Fruit fly (Drosophila melanogaster) whole organism, embryonic: ENCODE measurements around the gene Hf.

ENCODE experiments used
- CG2678 ChIP-seq: fragments of 200-800 bp; sonication (Bioruptor generic); optimal IDR thresholded peaks from 3 replicates; lab custom pipeline; 2019; ENCODE audit warnings: missing biosample characterization, mild to moderate bottlenecking, missing genetic modification characterization, moderate library complexity
- CG9876 ChIP-seq: fragments of 200-800 bp; sonication (Bioruptor generic); optimal IDR thresholded peaks from 2 replicates; lab custom pipeline; 2016; ENCODE audit warnings: missing biosample characterization, missing genetic modification characterization
- CTCF ChIP-seq: fragments of 200-800 bp; sonication (Bioruptor generic); optimal IDR thresholded peaks from 2 replicates; lab custom pipeline; 2017; ENCODE audit warnings: missing biosample characterization, mild to moderate bottlenecking, missing genetic modification characterization, moderate library complexity
- D19A ChIP-seq: fragments of 200-800 bp; optimal IDR thresholded peaks from 3 replicates; lab custom pipeline; 2019; ENCODE audit warnings: missing biosample characterization, mild to moderate bottlenecking, missing genetic modification characterization, moderate library complexity
- Gug ChIP-seq: fragments of 200-800 bp; sonication (Bioruptor generic); IDR thresholded peaks from 4 replicates; pipeline ENCODE4 v1.3.6; 2022; ENCODE audit warnings: missing biosample characterization, missing genetic modification characterization
- H2.0 ChIP-seq: fragments of 200-800 bp; sonication (Bioruptor generic); IDR thresholded peaks from 2 replicates; pipeline ENCODE4 v1.3.6; 2022; ENCODE audit warnings: missing biosample characterization, missing genetic modification characterization
- Kr ChIP-seq: fragments of 200-800 bp; sonication (Bioruptor generic); optimal IDR thresholded peaks from 2 replicates; lab custom pipeline; 2017; ENCODE audit warnings: missing biosample characterization, mild to moderate bottlenecking, missing genetic modification characterization
- MBD-R2 ChIP-seq: fragments of 200-800 bp; sonication (Bioruptor generic); IDR thresholded peaks from 2 replicates; pipeline ENCODE4 v1.3.6; 2022; ENCODE audit warnings: missing biosample characterization, missing genetic modification characterization
- gcm ChIP-seq: fragments of 200-800 bp; sonication (Bioruptor generic); optimal IDR thresholded peaks from 2 replicates; lab custom pipeline; 2019; ENCODE audit warnings: missing biosample characterization, mild to moderate bottlenecking, missing genetic modification characterization, moderate library complexity
- psq ChIP-seq: fragments of 200-800 bp; sonication (Bioruptor generic); optimal IDR thresholded peaks from 2 replicates; lab custom pipeline; 2017; ENCODE audit warnings: missing biosample characterization, missing genetic modification characterization

DNA sequence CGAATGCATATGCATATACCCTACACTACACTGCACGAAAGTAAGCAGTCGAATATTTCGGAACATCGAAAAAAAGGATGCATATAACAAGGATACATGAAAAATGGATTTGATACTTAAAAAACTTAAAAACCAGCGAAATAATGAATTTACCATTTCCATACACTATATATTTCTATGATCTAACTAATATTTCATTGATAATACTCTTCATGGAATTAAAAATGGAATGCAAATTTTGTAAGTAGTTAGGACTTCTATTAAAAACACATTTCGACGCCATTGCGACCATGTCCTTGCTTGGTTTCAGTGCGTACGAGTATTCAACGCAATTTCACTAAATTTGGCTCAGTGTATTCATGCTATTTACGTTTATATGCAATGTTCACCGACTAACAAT lies 34.6 kb upstream of the Hf start:
- TF ChIP-seq CG9876 (GFP tag; lab: Kevin White, UChicago) (no peak), MBD-R2 (GFP tag; lab: Robert Waterston, UW) (no peak), Kr (GFP tag; lab: Kevin White, UChicago) (no peak), gcm (no peak), H2.0 (GFP tag; lab: Robert Waterston, UW) (no peak), psq (GFP tag; lab: Kevin White, UChicago) (no peak), CG2678 (tag; lab: Kevin White, UChicago) (no peak), D19A (tag; lab: Kevin White, UChicago) (no peak), CTCF (GFP tag; lab: Kevin White, UChicago) (no peak), Gug (GFP tag; lab: Robert Waterston, UW) (no peak)
